Worm (Caenorhabditis elegans) whole organism, L2 larva: ENCODE data around the gene ntr-2.

Experiments
- C34F6.9 ChIP-seq: fragments of 150-350 bp; optimal IDR thresholded peaks from 2 replicates; lab custom pipeline; 2014; ENCODE audit warnings: missing biosample characterization, missing genetic modification characterization
- F13H6.1 ChIP-seq: sonication (generic microtip); optimal IDR thresholded peaks from 2 replicates; lab custom pipeline; 2016; ENCODE audit warnings: missing genetic modification characterization, missing compliant biosample characterization
- R02D3.7 ChIP-seq: fragments of 150-350 bp; optimal IDR thresholded peaks from 2 replicates; lab custom pipeline; 2014; ENCODE audit warnings: missing biosample characterization, missing genetic modification characterization
- alr-1 ChIP-seq: fragments of 150-350 bp; optimal IDR thresholded peaks from 2 replicates; lab custom pipeline; 2014; ENCODE audit warnings: missing biosample characterization, missing genetic modification characterization
- aly-2 ChIP-seq: fragments of 150-350 bp; optimal IDR thresholded peaks from 2 replicates; lab custom pipeline; 2014; ENCODE audit warnings: missing biosample characterization, missing genetic modification characterization
- blmp-1 ChIP-seq: sonication (generic microtip); optimal IDR thresholded peaks from 2 replicates; lab custom pipeline; 2017; ENCODE audit warnings: missing genetic modification characterization, mild to moderate bottlenecking, missing compliant biosample characterization, antibody characterized with exemption, moderate library complexity; ENCODE audit not compliant: insufficient read depth
- ceh-16 ChIP-seq: fragments of 150-350 bp; optimal IDR thresholded peaks from 2 replicates; lab custom pipeline; 2014; ENCODE audit warnings: missing biosample characterization, missing genetic modification characterization
- ceh-82 ChIP-seq: fragments of 150-350 bp; optimal IDR thresholded peaks from 2 replicates; lab custom pipeline; 2014; ENCODE audit warnings: missing biosample characterization, missing genetic modification characterization
- dmd-4 ChIP-seq: sonication (generic microtip); optimal IDR thresholded peaks from 2 replicates; lab custom pipeline; 2017; ENCODE audit warnings: missing biosample characterization, missing genetic modification characterization
- egl-27 ChIP-seq: sonication (generic microtip); optimal IDR thresholded peaks from 3 replicates; lab custom pipeline; 2017; ENCODE audit warnings: missing biosample characterization, missing genetic modification reagents, missing genetic modification characterization
- elt-1 ChIP-seq: fragments of 150-350 bp; optimal IDR thresholded peaks from 2 replicates; lab custom pipeline; 2014; ENCODE audit warnings: missing biosample characterization, missing genetic modification characterization
- elt-3 ChIP-seq: sonication (generic microtip); optimal IDR thresholded peaks from 2 replicates; lab custom pipeline; 2017; ENCODE audit warnings: missing biosample characterization, missing genetic modification characterization
- fos-1 ChIP-seq: fragments of 150-350 bp; optimal IDR thresholded peaks from 2 replicates; lab custom pipeline; 2014; ENCODE audit warnings: missing biosample characterization, missing genetic modification characterization
- lin-11 ChIP-seq: fragments of 150-350 bp; sonication (generic microtip); optimal IDR thresholded peaks from 2 replicates; lab custom pipeline; 2014; ENCODE audit warnings: missing biosample characterization, missing genetic modification characterization, inconsistent platforms, mixed read lengths
- lin-13 ChIP-seq: fragments of 150-350 bp; optimal IDR thresholded peaks from 2 replicates; lab custom pipeline; 2014; ENCODE audit warnings: missing biosample characterization, missing genetic modification reagents, missing genetic modification characterization
- lsy-2 ChIP-seq, 2 experiments: fragments of 150-350 bp in 1 of 2; sonication (generic microtip) in 1 of 2; optimal IDR thresholded peaks; 2 replicates each; lab custom pipeline; 2014 to 2017; ENCODE audit warnings: missing biosample characterization in 2 of 2, missing genetic modification characterization in 2 of 2
- mab-5 ChIP-seq: fragments of 150-350 bp; optimal IDR thresholded peaks from 2 replicates; lab custom pipeline; 2014; ENCODE audit warnings: missing biosample characterization, missing genetic modification characterization
- nhr-11 ChIP-seq: fragments of 150-350 bp; optimal IDR thresholded peaks from 2 replicates; lab custom pipeline; 2014; ENCODE audit warnings: missing biosample characterization, missing genetic modification characterization
- nhr-12 ChIP-seq: fragments of 150-350 bp; optimal IDR thresholded peaks from 2 replicates; lab custom pipeline; 2014; ENCODE audit warnings: missing biosample characterization, missing genetic modification characterization
- nhr-129 ChIP-seq: fragments of 150-350 bp; optimal IDR thresholded peaks from 2 replicates; lab custom pipeline; 2014; ENCODE audit warnings: missing biosample characterization, missing genetic modification characterization
- nhr-237 ChIP-seq: fragments of 150-350 bp; optimal IDR thresholded peaks from 2 replicates; lab custom pipeline; 2014; ENCODE audit warnings: missing biosample characterization, missing genetic modification characterization
- nhr-25 ChIP-seq: fragments of 150-350 bp; sonication (generic microtip); optimal IDR thresholded peaks from 3 replicates; lab custom pipeline; 2014; ENCODE audit warnings: missing biosample characterization, missing genetic modification characterization
- nhr-77 ChIP-seq: fragments of 150-350 bp; optimal IDR thresholded peaks from 2 replicates; lab custom pipeline; 2014; ENCODE audit warnings: missing biosample characterization, missing genetic modification characterization
- peb-1 ChIP-seq: fragments of 150-350 bp; optimal IDR thresholded peaks from 2 replicates; lab custom pipeline; 2014; ENCODE audit warnings: missing biosample characterization, missing genetic modification characterization
- skn-1 ChIP-seq: sonication (generic microtip); optimal IDR thresholded peaks from 2 replicates; lab custom pipeline; 2017; ENCODE audit warnings: missing biosample characterization, missing genetic modification characterization
- sma-3 ChIP-seq: sonication (generic microtip); optimal IDR thresholded peaks from 2 replicates; lab custom pipeline; 2016; ENCODE audit warnings: missing genetic modification reagents, missing genetic modification characterization, missing compliant biosample characterization
- sma-9 ChIP-seq, 2 experiments: fragments of 150-350 bp in 1 of 2; sonication (generic microtip) in 1 of 2; optimal IDR thresholded peaks; 2 replicates each; lab custom pipeline; 2014 to 2016; ENCODE audit warnings: missing genetic modification characterization in 2 of 2, mild to moderate bottlenecking in 1 of 2, missing biosample characterization in 1 of 2, missing compliant biosample characterization in 1 of 2, missing genetic modification reagents in 1 of 2, moderate library complexity in 1 of 2
- unc-55 ChIP-seq: fragments of 150-350 bp; sonication (generic microtip); optimal IDR thresholded peaks from 3 replicates; lab custom pipeline; 2014; ENCODE audit warnings: missing biosample characterization, missing genetic modification reagents, missing genetic modification characterization
- unc-62 ChIP-seq: fragments of 150-350 bp; optimal IDR thresholded peaks from 2 replicates; lab custom pipeline; 2014; ENCODE audit warnings: missing biosample characterization, missing genetic modification reagents, missing genetic modification characterization
- ztf-1 ChIP-seq: fragments of 200-800 bp; sonication (Bioruptor generic); conservative IDR thresholded peaks from 2 replicates; pipeline ENCODE4 v1.3.6; 2022; ENCODE audit warnings: missing genetic modification characterization, missing compliant biosample characterization
- ztf-11 ChIP-seq: sonication (generic microtip); optimal IDR thresholded peaks from 2 replicates; lab custom pipeline; 2017; ENCODE audit warnings: missing biosample characterization, missing genetic modification characterization

ntr-2 gene

DNA sequence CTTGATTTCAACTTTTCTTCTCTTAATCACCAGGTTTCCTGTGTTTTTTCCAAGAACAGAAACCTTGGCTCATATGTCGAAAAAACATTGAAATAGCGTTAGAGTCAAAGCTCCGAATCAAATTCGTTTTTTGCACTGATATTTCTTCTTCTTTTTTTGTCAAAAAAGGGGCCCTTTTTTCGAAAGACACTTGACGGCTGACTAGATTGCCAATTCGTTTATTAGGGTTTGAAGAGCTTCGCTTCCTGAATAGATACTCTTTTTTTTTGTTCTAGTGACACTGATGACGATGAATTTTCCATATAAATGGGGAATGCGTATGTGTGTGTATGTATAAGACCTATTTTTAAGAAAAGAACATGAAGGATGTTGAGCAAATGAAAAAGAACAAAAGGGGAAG, 12.0 kb downstream of the ntr-2 start:
- TF ChIP-seq nhr-129 (tag; lab: Kevin White, UChicago) = no peak
- no peak for TF ChIP-seq alr-1
- TF ChIP-seq ztf-1 (GFP tag; lab: Robert Waterston, UW) = no peak
- no peak for TF ChIP-seq fos-1 (tag; lab: Kevin White, UChicago)
- no peak for TF ChIP-seq nhr-25
- TF ChIP-seq unc-62 (GFP tag; lab: Kevin White, UChicago) = no peak
- TF ChIP-seq ceh-82 (tag; lab: Kevin White, UChicago) = no peak
- TF ChIP-seq egl-27 = no peak

DNA sequence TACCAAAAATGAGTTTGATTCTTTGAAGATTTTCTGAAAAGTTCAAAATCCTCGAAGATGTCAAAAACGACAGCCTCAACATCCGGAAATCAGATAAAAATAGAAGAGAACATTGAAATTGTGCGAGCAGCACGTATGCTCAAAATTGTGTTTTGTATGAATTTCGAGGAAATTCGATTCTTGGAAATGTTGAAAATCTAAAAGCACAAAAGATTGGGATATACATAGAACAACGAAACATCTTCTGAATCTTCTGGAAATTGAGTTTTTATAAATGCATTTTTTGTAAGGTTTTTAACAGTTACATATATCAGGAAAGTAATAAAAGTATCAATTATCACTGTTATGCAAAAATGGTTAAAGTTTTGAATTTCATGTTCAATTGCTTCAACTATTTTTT, 18.1 kb downstream of the ntr-2 start:
- TF ChIP-seq nhr-129 (tag; lab: Kevin White, UChicago) (no peak), R02D3.7 (tag; lab: Kevin White, UChicago) (no peak), sma-3 (GFP tag; lab: Kevin White, UChicago) (no peak), unc-62 (GFP tag; lab: Kevin White, UChicago) (no peak), peb-1 (tag; lab: Kevin White, UChicago) (no peak)

DNA sequence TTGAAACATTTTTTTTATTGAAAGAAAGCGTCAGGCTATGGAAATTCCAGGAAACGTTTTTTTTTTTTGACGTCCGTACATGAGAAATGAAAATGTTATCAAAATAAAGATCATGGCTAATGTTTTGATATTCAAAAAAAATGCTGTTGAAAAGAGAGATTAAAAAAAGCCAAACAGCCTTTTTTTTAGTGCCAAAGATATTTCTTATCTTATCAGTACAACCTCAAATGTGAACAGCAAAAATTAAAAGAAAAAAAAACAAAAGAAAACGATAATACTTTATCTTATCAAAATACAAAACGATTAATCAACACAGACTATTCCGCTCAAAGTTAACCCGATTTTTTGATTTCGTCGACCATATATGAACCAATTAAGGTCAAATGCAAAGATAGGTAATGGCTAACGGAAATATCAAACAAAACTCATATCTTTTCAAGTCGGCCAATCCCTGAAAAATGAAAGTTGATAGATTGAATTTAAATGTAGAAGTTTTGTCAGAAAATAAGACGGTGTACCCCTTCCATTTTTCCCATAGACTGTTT, 21.4 kb downstream of the ntr-2 start:
- TF ChIP-seq unc-55 (GFP tag; lab: Kevin White, UChicago) (no peak), F13H6.1 (no peak)

DNA sequence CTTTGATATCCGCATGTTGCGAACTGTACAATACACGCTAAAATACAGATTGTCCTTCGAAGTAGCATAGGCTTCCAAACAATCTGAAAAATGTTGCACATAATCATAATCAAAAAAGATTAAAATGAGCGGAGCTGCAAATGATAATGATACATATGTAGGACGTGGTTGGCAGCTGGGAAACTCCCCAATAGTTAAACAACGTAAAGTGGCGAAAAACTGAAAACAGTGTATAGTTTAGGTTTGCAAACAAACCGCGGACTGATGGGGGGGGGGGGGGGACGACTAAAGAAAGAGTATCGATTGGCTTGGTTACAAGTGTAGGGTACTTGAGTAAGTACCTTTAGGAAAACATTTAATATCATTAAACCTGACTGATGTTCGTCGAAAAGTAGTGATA, 23.6 kb downstream of the ntr-2 start, which contains the start of gene hex-5:
Gene hex-5 (minus strand): TSS at position 101 of the 400 bp plus-strand sequence.
- TF ChIP-seq nhr-25 (no peak), F13H6.1 (no peak), lin-13 (no peak), peb-1 (tag; lab: Kevin White, UChicago) (no peak), nhr-77 (tag; lab: Kevin White, UChicago) (no peak), ztf-11 (no peak), blmp-1 (tag; lab: Kevin White, UChicago) (no peak), aly-2 (tag; lab: Kevin White, UChicago) (no peak), egl-27 (no peak), C34F6.9 (no peak), mab-5 (no peak), nhr-12 (tag; lab: Kevin White, UChicago) (no peak), elt-3 (tag; lab: Kevin White, UChicago) (no peak), skn-1 (no peak), dmd-4 (tag; lab: Kevin White, UChicago) (no peak), unc-62 (GFP tag; lab: Kevin White, UChicago) (no peak), elt-1 (tag; lab: Kevin White, UChicago) (no peak)

DNA sequence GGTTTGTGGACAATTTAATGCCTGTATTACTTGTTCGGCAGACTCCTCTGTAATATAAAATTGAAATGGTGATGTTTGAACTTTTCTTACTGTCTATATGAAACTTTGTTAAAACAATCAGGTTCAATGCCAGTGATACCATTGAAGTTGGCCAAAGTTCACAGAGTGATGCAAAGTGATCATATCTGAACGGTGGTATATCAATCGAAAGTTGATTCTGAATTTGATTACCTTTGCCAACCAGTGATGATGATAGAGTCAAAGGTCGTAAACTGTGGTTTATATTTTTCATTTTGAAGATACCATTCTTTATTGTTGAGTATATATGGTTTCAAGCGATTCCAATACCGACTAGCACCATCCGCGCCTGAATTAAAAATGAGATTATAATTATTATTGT, 25.3 kb downstream of the ntr-2 start:
- TF ChIP-seq blmp-1 (tag; lab: Kevin White, UChicago) (peak; percentile 55), sma-9 (GFP tag; optimal IDR thresholded peaks at IDR 0.05; lab: Kevin White, UChicago) (peak; percentile 38), sma-9 (tag; optimal IDR thresholded peaks at IDR 0.05; lab: Kevin White, UChicago) (no peak), ceh-16 (no peak)
- TF ChIP-seq, all 48 proteins: peak for 2

DNA sequence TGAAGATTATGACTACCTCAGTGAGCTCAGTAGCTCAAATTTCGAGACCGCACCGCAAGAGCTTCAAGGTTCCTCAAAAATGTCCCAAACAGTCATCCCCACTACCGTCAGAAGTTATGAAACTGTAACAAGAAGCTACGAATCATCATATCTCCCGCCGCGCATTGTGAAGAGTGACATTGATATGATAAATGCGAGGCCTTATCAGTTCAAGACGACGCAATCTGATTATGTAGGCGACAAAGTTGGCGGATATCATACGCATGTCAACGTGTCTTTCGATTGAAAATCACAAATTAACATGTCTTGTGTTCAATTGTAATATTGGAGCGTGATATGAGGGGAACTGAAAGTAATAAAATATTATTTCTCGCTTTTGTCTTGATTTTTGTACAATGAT, 28.3 kb downstream of the ntr-2 start:
- no peak for TF ChIP-seq sma-9 (GFP tag; optimal IDR thresholded peaks at IDR 0.05; lab: Kevin White, UChicago)
- no peak for TF ChIP-seq sma-9 (tag; optimal IDR thresholded peaks at IDR 0.05; lab: Kevin White, UChicago)
- TF ChIP-seq F13H6.1 = no peak
- no peak for TF ChIP-seq nhr-237 (tag; lab: Kevin White, UChicago)
- TF ChIP-seq lin-11 = no peak

DNA sequence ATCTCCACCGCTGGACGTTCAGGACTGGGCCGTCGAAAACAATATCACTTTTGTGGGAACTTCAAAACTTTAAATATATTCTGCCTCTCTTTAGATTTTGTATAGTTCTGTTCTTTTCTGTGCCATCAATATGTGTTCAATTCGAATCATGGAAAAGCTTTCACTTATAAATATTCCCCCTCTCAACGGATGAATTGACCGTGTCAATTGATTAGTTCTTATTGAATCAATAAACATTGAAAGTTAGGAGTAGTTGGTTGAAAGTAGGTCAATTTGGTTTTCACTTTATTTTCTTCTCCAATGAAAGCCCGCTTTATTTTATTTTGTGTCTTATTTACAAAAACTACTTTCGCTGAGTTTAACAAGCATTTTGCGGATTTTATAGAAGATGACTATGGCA, 30.5 kb downstream of the ntr-2 start, which contains the start of gene lips-8:
Gene lips-8 (plus strand): TSS at position 301 of the 400 bp plus-strand sequence.
- no peak for TF ChIP-seq nhr-129 (tag; lab: Kevin White, UChicago)
- no peak for TF ChIP-seq nhr-11 (tag; lab: Kevin White, UChicago)
- TF ChIP-seq alr-1 = no peak
- TF ChIP-seq sma-9 (GFP tag; optimal IDR thresholded peaks at IDR 0.05; lab: Kevin White, UChicago) = no peak
- no peak for TF ChIP-seq sma-9 (tag; optimal IDR thresholded peaks at IDR 0.05; lab: Kevin White, UChicago)
- no peak for TF ChIP-seq mab-5
- no peak for TF ChIP-seq aly-2 (tag; lab: Kevin White, UChicago)
- TF ChIP-seq lsy-2 (tag; optimal IDR thresholded peaks at IDR 0.05; lab: Kevin White, UChicago) = no peak
- no peak for TF ChIP-seq nhr-12 (tag; lab: Kevin White, UChicago)
